Worm (Caenorhabditis elegans) whole organism, L2 larva: ENCODE results near the gene myo-5.

ENCODE experiments used
- blmp-1 ChIP-seq: sonication (generic microtip); optimal IDR thresholded peaks from 2 replicates; lab custom pipeline; 2017; ENCODE audit warnings: missing genetic modification characterization, mild to moderate bottlenecking, missing compliant biosample characterization, antibody characterized with exemption, moderate library complexity; ENCODE audit not compliant: insufficient read depth
- ceh-82 ChIP-seq: fragments of 150-350 bp; optimal IDR thresholded peaks from 2 replicates; lab custom pipeline; 2014; ENCODE audit warnings: missing biosample characterization, missing genetic modification characterization
- unc-62 ChIP-seq: fragments of 150-350 bp; optimal IDR thresholded peaks from 2 replicates; lab custom pipeline; 2014; ENCODE audit warnings: missing biosample characterization, missing genetic modification reagents, missing genetic modification characterization

- TF ChIP-seq ceh-82 (tag; lab: Kevin White, UChicago) (no peak), blmp-1 (tag; lab: Kevin White, UChicago) (no peak), unc-62 (GFP tag; lab: Kevin White, UChicago) (no peak)
Measured at ce11 chrV:8067800-8068199, 41.0 kb upstream of the myo-5 start, which contains the start of gene str-140.
